Fruit fly (Drosophila melanogaster) whole organism, pupa: Measurements from ENCODE around the gene CG4955.

Experiments
- CG8301 ChIP-seq: fragments of 200-800 bp; sonication (Bioruptor generic); optimal IDR thresholded peaks from 2 replicates; lab custom pipeline; 2018; ENCODE audit warnings: missing biosample characterization, mild to moderate bottlenecking, missing genetic modification characterization
- Ets98B ChIP-seq: fragments of 200-800 bp; sonication (Bioruptor generic); IDR thresholded peaks from 2 replicates; pipeline ENCODE4 v1.3.6; 2022; ENCODE audit warnings: missing biosample characterization, missing genetic modification characterization
- rn ChIP-seq: fragments of 200-800 bp; sonication (Bioruptor generic); IDR thresholded peaks from 2 replicates; pipeline ENCODE4 v1.3.6; 2022; ENCODE audit warnings: missing biosample characterization, missing genetic modification characterization

DNA sequence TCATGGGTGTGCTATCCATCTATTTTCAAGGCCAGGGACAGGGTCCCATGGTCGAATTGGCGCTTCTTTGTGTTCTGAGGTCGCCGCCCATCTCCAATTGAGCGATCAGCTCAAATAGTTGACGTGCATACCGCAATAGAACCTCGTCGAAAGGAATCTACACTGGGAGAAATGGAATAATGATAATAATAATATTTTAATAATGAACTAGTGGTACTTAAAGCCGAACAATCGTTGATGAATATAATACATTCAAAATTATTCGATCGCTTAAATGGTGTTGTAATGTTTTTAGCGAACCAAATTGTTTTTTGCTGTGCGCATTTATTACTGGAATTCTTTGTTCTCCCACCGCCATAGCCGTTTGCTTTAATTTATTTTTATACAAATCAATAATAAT lies 9.3 kb downstream of the CG4955 start:
- TF ChIP-seq CG8301 (no peak), rn (GFP tag; lab: Robert Waterston, UW) (no peak), Ets98B (GFP tag; lab: Robert Waterston, UW) (no peak)
